Worm (Caenorhabditis elegans): Measurements from ENCODE around the gene lyst-1.

DNA sequence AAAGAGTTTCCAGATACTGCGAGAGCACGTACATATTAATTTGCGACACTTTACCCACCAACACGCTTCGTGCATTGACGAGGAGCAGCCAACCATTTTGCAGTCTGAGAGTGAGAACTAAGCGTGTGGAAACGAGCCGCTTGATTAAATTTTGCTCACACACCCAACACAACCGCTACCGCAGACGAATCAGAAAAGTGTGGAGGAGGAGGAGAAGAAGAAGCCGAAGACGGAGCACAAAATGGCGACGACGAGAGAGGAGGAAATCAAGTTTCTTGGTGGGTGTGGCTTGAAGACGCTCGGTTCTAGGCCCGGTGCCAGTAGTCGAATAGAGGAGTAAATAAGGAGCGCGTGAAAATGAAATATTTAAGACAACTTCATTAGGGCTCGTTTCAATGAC is 58.1 kb downstream of the lyst-1 start:
- no peak for TF ChIP-seq F39B2.1 (GFP tag; IDR thresholded peaks at IDR 0.05)
- no peak for TF ChIP-seq egrh-3 (GFP tag; IDR thresholded peaks at IDR 0.05)
- no peak for TF ChIP-seq sdz-38 (tag; optimal IDR thresholded peaks at IDR 0.05)
- no peak for TF ChIP-seq Y95B8A.8 (GFP tag; IDR thresholded peaks at IDR 0.05)
- TF ChIP-seq B0336.3 (GFP tag; IDR thresholded peaks at IDR 0.05) = no peak
- no peak for TF ChIP-seq zim-3 (tag; optimal IDR thresholded peaks at IDR 0.05)
- TF ChIP-seq hrde-1 (tag; optimal IDR thresholded peaks at IDR 0.05; ENCODE audit: borderline replicate concordance) = no peak
- no peak for TF ChIP-seq cebp-2 (GFP tag; IDR thresholded peaks at IDR 0.05)
- no peak for TF ChIP-seq mcd-1 (GFP tag; IDR thresholded peaks at IDR 0.05)
- no peak for TF ChIP-seq let-607 (tag; optimal IDR thresholded peaks at IDR 0.05)
- TF ChIP-seq aptf-3 (GFP tag; IDR thresholded peaks at IDR 0.05) = no peak
- TF ChIP-seq chd-7 (tag; optimal IDR thresholded peaks at IDR 0.05) = no peak
- no peak for TF ChIP-seq lin-40 (tag; optimal IDR thresholded peaks at IDR 0.05)
- TF ChIP-seq K11D2.4 (GFP tag; IDR thresholded peaks at IDR 0.05) = no peak
